Worm (Caenorhabditis elegans) whole organism, early embryonic: ENCODE results near the gene W03F9.1.

Experiments
- B0310.2 ChIP-seq: sonication (generic microtip); optimal IDR thresholded peaks from 2 replicates; lab custom pipeline; 2016; ENCODE audit warnings: mild to moderate bottlenecking, missing genetic modification characterization, missing compliant biosample characterization
- ama-1 ChIP-seq: fragments of 150-350 bp; optimal IDR thresholded peaks from 2 replicates; lab custom pipeline; 2014
- ceh-13 ChIP-seq: fragments of 200-800 bp; sonication (Bioruptor generic); optimal IDR thresholded peaks from 2 replicates; lab custom pipeline; 2018; ENCODE audit warnings: mild to moderate bottlenecking, missing genetic modification characterization, missing compliant biosample characterization
- ceh-36 ChIP-seq: sonication (generic microtip); optimal IDR thresholded peaks from 2 replicates; lab custom pipeline; 2016; ENCODE audit warnings: missing genetic modification characterization, inconsistent platforms, missing compliant biosample characterization
- ets-7 ChIP-seq: sonication (generic microtip); optimal IDR thresholded peaks from 2 replicates; lab custom pipeline; 2016; ENCODE audit warnings: missing genotype, missing genetic modification characterization, missing compliant biosample characterization
- flt-1 ChIP-seq: fragments of 200-800 bp; sonication (Bioruptor generic); IDR thresholded peaks from 2 replicates; pipeline ENCODE4 v1.3.6; 2022; ENCODE audit warnings: missing genetic modification characterization, missing compliant biosample characterization
- hmbx-1 ChIP-seq: sonication (generic microtip); optimal IDR thresholded peaks from 2 replicates; lab custom pipeline; 2016; ENCODE audit warnings: mild to moderate bottlenecking, missing genetic modification characterization, missing compliant biosample characterization
- hmg-4 ChIP-seq: fragments of 200-800 bp; sonication (Bioruptor generic); optimal IDR thresholded peaks from 2 replicates; lab custom pipeline; 2018; ENCODE audit warnings: mild to moderate bottlenecking, missing genetic modification characterization, missing compliant biosample characterization
- hnd-1 ChIP-seq: sonication (generic microtip); optimal IDR thresholded peaks from 2 replicates; lab custom pipeline; 2016; ENCODE audit warnings: missing genetic modification characterization, missing compliant biosample characterization
- pes-1 ChIP-seq: fragments of 200-800 bp; sonication (Bioruptor generic); IDR thresholded peaks from 2 replicates; pipeline ENCODE4 v1.3.6; 2022; ENCODE audit warnings: missing genetic modification reagents, missing genetic modification characterization, missing compliant biosample characterization
- scrt-1 ChIP-seq: fragments of 200-800 bp; sonication (Bioruptor generic); IDR thresholded peaks from 2 replicates; pipeline ENCODE4 v1.3.6; 2022; ENCODE audit warnings: missing genetic modification characterization, missing compliant biosample characterization
- sea-1 ChIP-seq: fragments of 200-800 bp; sonication (Bioruptor generic); conservative IDR thresholded peaks from 2 replicates; pipeline ENCODE4 v1.3.6; 2022; ENCODE audit warnings: missing genetic modification characterization, missing compliant biosample characterization
- tbx-37 ChIP-seq: fragments of 200-800 bp; sonication (Bioruptor generic); conservative IDR thresholded peaks from 2 replicates; pipeline ENCODE4 v1.3.6; 2022; ENCODE audit warnings: missing genetic modification reagents, missing genetic modification characterization, missing compliant biosample characterization
- tra-4 ChIP-seq: sonication (generic microtip); optimal IDR thresholded peaks from 2 replicates; lab custom pipeline; 2017; ENCODE audit warnings: missing genetic modification characterization, missing compliant biosample characterization

DNA sequence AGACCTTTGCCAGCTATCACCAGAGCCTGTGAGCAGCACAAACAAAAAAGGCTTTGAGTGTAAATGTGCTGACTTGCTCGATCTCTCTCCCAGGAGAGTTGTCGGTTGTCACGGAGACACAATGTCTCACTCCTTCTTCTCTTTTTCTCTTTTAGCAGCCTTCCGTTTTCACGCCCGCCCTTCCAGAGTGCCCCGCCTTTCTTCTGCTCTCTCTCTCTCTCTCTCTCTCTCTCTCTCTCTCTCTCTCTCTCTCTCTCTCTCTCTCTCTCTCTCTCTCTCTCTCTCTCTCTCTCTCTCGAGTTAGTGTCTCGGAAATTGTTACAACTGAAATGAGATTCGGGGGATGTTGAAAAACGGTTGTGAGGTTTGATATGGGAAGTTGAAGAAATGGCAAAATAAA lies 46.9 kb upstream of the W03F9.1 start:
- TF ChIP-seq pes-1 (GFP tag; lab: Robert Waterston, UW) (no peak), ama-1 (lab: Kevin White, UChicago) (no peak), ceh-36 (tag; lab: Kevin White, UChicago) (no peak), tra-4 (tag; lab: Kevin White, UChicago) (no peak), scrt-1 (GFP tag; lab: Robert Waterston, UW) (no peak), tbx-37 (GFP tag; lab: Robert Waterston, UW) (no peak), ets-7 (tag; lab: Kevin White, UChicago) (no peak), sea-1 (GFP tag; lab: Robert Waterston, UW) (no peak), hmg-4 (GFP tag; lab: Kevin White, UChicago) (no peak), flt-1 (GFP tag; lab: Robert Waterston, UW) (no peak), ceh-13 (GFP tag; lab: Kevin White, UChicago) (no peak), hmbx-1 (tag; lab: Kevin White, UChicago) (no peak), hnd-1 (tag; lab: Kevin White, UChicago) (no peak), B0310.2 (tag; lab: Kevin White, UChicago) (no peak)
